Worm (Caenorhabditis elegans): ENCODE data around the gene E02H1.6.

The E02H1.6 gene

ce11 chrII:9621913-9622348, 25.4 kb downstream of the E02H1.6 start (continued):
- TF ChIP-seq cey-2 (tag; optimal IDR thresholded peaks at IDR 0.05; ENCODE audit: borderline replicate concordance, insufficient read depth) (no peak), dmd-8 (GFP tag; IDR thresholded peaks at IDR 0.05) (no peak), pha-4 (GFP tag; IDR thresholded peaks at IDR 0.05) (peak; percentile 17; the same call in 1 of the 2 replicates), pha-4 (tag; optimal IDR thresholded peaks at IDR 0.05) (peak; percentile 59), nhr-28 (tag; optimal IDR thresholded peaks at IDR 0.05) (peak; percentile 61), ceh-82 (tag; optimal IDR thresholded peaks at IDR 0.05) (no peak), hif-1 (tag; optimal IDR thresholded peaks at IDR 0.05) (peak in 1 of 2 experiments; percentile 12), duxl-1 (tag; optimal IDR thresholded peaks at IDR 0.05; ENCODE audit: poor library complexity) (no peak), daf-16 (GFP tag; optimal IDR thresholded peaks at IDR 0.05) (peak in 1 of 2 experiments; percentile 34), daf-16 (tag; optimal IDR thresholded peaks at IDR 0.05) (peak; percentile 29), madf-9 (GFP tag; conservative IDR thresholded peaks at IDR 0.05) (no peak), tra-1 (GFP tag; IDR thresholded peaks at IDR 0.05) (peak; percentile 52), Y105C5A.15 (GFP tag; IDR thresholded peaks at IDR 0.05) (no peak), dmd-9 (GFP tag; IDR thresholded peaks at IDR 0.05) (no peak), unc-130 (GFP tag; optimal IDR thresholded peaks at IDR 0.05) (no peak), attf-4 (tag; optimal IDR thresholded peaks at IDR 0.05) (no peak), dmd-6 (GFP tag; IDR thresholded peaks at IDR 0.05) (peak; percentile 76), hlh-11 (tag; optimal IDR thresholded peaks at IDR 0.05) (peak; percentile 73), nhr-11 (tag; optimal IDR thresholded peaks at IDR 0.05) (peak; percentile 22), nhr-102 (tag; optimal IDR thresholded peaks at IDR 0.05) (peak; percentile 1), nhr-42 (GFP tag; IDR thresholded peaks at IDR 0.05) (no peak), dpl-1 (GFP tag; optimal IDR thresholded peaks at IDR 0.05) (no peak), ZK546.5 (tag; optimal IDR thresholded peaks at IDR 0.05) (no peak), hlh-30 (tag; optimal IDR thresholded peaks at IDR 0.05; ENCODE audit: insufficient read depth) (peak; percentile 92), D1046.2 (GFP tag; IDR thresholded peaks at IDR 0.05) (no peak), ces-1 (GFP tag; optimal IDR thresholded peaks at IDR 0.05) (no peak), mes-2 (tag; optimal IDR thresholded peaks at IDR 0.05; ENCODE audit: poor library complexity, severe bottlenecking) (peak; percentile 12), nhr-77 (tag; optimal IDR thresholded peaks at IDR 0.05) (no peak)

ce11 chrII:9624110-9624695, 27.7 kb downstream of the E02H1.6 start, which contains the start of the genes dnj-20 and ZK1307.8:
dnj-20 (minus strand) TSS chrII:9624176.
ZK1307.8 (plus strand) TSS chrII:9624613.
- TF ChIP-seq F49E8.2 (tag; optimal IDR thresholded peaks at IDR 0.05; ENCODE audit: borderline replicate concordance), result no peak
- no peak for TF ChIP-seq F26F4.8 (GFP tag; conservative IDR thresholded peaks at IDR 0.05)
- no peak for TF ChIP-seq hmg-1.1 (GFP tag; IDR thresholded peaks at IDR 0.05)
- no peak for TF ChIP-seq daf-16 (GFP tag; optimal IDR thresholded peaks at IDR 0.05)
- TF ChIP-seq daf-16 (tag; optimal IDR thresholded peaks at IDR 0.05), result peak; percentile 63
- no peak for TF ChIP-seq unc-130 (GFP tag; optimal IDR thresholded peaks at IDR 0.05)
- peak; percentile 24 for TF ChIP-seq mep-1 (tag; optimal IDR thresholded peaks at IDR 0.05)
- TF ChIP-seq Y105C5A.15 (GFP tag; IDR thresholded peaks at IDR 0.05), result no peak
- TF ChIP-seq nhr-28 (tag; optimal IDR thresholded peaks at IDR 0.05), result no peak
- peak; percentile 23 for TF ChIP-seq nhr-11 (tag; optimal IDR thresholded peaks at IDR 0.05)
- TF ChIP-seq lin-1 (GFP tag; IDR thresholded peaks at IDR 0.05), result no peak
- TF ChIP-seq hlh-30 (tag; optimal IDR thresholded peaks at IDR 0.05; ENCODE audit: insufficient read depth), result peak; percentile 1
- no peak for TF ChIP-seq daf-12 (tag; optimal IDR thresholded peaks at IDR 0.05)
- TF ChIP-seq pqm-1 (tag; optimal IDR thresholded peaks at IDR 0.05), result peak; percentile 25
- TF ChIP-seq mxl-3 (GFP tag; optimal IDR thresholded peaks at IDR 0.05), result peak; percentile 5
- no peak for TF ChIP-seq Y48G9A.11 (GFP tag; IDR thresholded peaks at IDR 0.05)
- peak; percentile 73 for TF ChIP-seq lin-38 (GFP tag; IDR thresholded peaks at IDR 0.05)
- peak; percentile 22 for TF ChIP-seq dpl-1 (GFP tag; optimal IDR thresholded peaks at IDR 0.05)
- no peak for TF ChIP-seq zip-11 (GFP tag; IDR thresholded peaks at IDR 0.05)
- no peak for TF ChIP-seq daf-19 (GFP tag; conservative IDR thresholded peaks at IDR 0.05)
- peak in 1 of 2 experiments; percentile 56 for TF ChIP-seq lsy-2 (tag; optimal IDR thresholded peaks at IDR 0.05)
- TF ChIP-seq mes-2 (tag; optimal IDR thresholded peaks at IDR 0.05; ENCODE audit: poor library complexity, severe bottlenecking), result peak; percentile 40
- no peak for TF ChIP-seq nhr-237 (tag; optimal IDR thresholded peaks at IDR 0.05)
- TF ChIP-seq nhr-76 (tag; optimal IDR thresholded peaks at IDR 0.05), result no peak
